Worm (Caenorhabditis elegans) whole organism, midembryonic: Measurements from ENCODE around the gene C04E6.7.

Experiments used
- T22C8.4 ChIP-seq: fragments of 200-800 bp; sonication (Bioruptor generic); IDR thresholded peaks from 2 replicates; pipeline ENCODE4 v1.3.6; 2022; ENCODE audit warnings: missing genetic modification characterization, missing compliant biosample characterization
- cog-1 ChIP-seq: sonication (generic microtip); optimal IDR thresholded peaks from 2 replicates; lab custom pipeline; 2016; ENCODE audit warnings: missing genetic modification characterization, missing compliant biosample characterization
- flt-1 ChIP-seq: fragments of 200-800 bp; sonication (Bioruptor generic); IDR thresholded peaks from 2 replicates; pipeline ENCODE4 v1.3.6; 2022; ENCODE audit warnings: missing genetic modification characterization, missing compliant biosample characterization
- klf-2 ChIP-seq: fragments of 200-800 bp; sonication (Bioruptor generic); conservative IDR thresholded peaks from 2 replicates; pipeline ENCODE4 v1.3.6; 2022; ENCODE audit warnings: missing genetic modification reagents, missing genetic modification characterization, missing compliant biosample characterization
- med-1 ChIP-seq: sonication (generic microtip); optimal IDR thresholded peaks from 2 replicates; lab custom pipeline; 2017; ENCODE audit warnings: missing genetic modification characterization, mild to moderate bottlenecking, missing compliant biosample characterization, antibody characterized with exemption, missing genetic modification reagents; ENCODE audit not compliant: insufficient read depth
- ref-1 ChIP-seq: fragments of 200-800 bp; sonication (Bioruptor generic); conservative IDR thresholded peaks from 2 replicates; pipeline ENCODE4 v1.3.6; 2022; ENCODE audit warnings: missing genetic modification reagents, missing genetic modification characterization, missing compliant biosample characterization
- ztf-29 ChIP-seq: fragments of 200-800 bp; sonication (Bioruptor generic); IDR thresholded peaks from 2 replicates; pipeline ENCODE4 v1.3.6; 2022; ENCODE audit warnings: missing genetic modification reagents, missing genetic modification characterization, missing compliant biosample characterization

DNA sequence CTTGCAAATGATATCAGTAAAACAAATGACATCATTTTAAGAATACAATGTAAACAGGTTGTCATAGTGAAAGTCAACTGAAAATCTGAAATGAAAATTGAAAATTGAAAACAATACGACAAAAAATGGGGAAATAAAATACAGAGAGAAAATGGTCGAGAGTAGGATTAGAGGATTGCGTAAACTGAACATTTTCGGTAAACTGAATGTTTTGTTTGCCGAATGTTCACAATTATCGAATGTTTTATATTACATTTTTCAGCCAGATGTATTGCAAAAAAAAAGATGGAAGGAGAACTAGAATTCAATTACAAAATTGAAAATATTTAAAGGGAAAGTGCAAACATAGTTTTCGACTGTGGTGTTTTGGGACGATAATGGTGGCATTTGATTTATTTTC, 28.0 kb upstream of the C04E6.7 start, which contains the start of gene F26F12.5:
- TF ChIP-seq T22C8.4 (GFP tag; lab: Robert Waterston, UW), result no peak
- TF ChIP-seq ref-1 (GFP tag; lab: Robert Waterston, UW), result no peak
- TF ChIP-seq flt-1, result no peak
- TF ChIP-seq ztf-29 (GFP tag; lab: Robert Waterston, UW), result no peak
- no peak for TF ChIP-seq med-1 (GFP tag; lab: Kevin White, UChicago)
- no peak for TF ChIP-seq klf-2 (GFP tag; lab: Robert Waterston, UW)
- no peak for TF ChIP-seq cog-1
